Worm (Caenorhabditis elegans) whole organism, dauer: ENCODE data around the gene C25F9.11.

ENCODE experiments used
- unc-62 ChIP-seq: sonication (generic microtip); optimal IDR thresholded peaks from 2 replicates; lab custom pipeline; 2017; ENCODE audit warnings: missing biosample characterization, missing genetic modification reagents, missing genetic modification characterization

Gene C25F9.11

ce11 chrV:19433806-19434437 is 1.1 kb upstream of the C25F9.11 start, which contains the start of gene C25F9.16:
TSS of gene C25F9.16 (plus strand) at chrV:19434387.
- no peak for TF ChIP-seq unc-62 (GFP tag; lab: Kevin White, UChicago)

ce11 chrV:19432030-19432429 is 842 bp downstream of the C25F9.11 start:
- TF ChIP-seq unc-62 (GFP tag; lab: Kevin White, UChicago), result no peak

DNA sequence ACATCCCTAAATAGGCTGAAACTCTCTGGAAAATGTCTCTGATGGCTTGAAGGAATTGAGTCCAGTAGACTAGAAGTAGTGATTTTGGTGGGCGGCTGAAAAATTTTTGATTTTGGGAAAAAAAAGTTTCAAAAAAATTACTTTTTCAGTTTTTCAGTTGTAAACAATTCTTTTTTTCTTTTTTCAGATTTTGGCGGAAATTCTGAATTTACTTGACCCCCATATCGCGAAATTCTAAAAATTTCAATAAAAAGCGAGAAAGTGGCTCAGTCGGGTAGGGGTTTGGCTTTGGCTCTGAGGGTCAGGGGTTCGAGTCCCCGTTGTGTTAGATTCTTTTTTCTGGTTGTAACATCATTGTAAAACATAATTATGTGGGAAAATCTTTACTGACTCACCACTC is 1.8 kb downstream of the C25F9.11 start, which contains the start of gene srw-85:
Gene srw-85 (minus strand): TSS at position 101 of the 400 bp plus-strand sequence.
- TF ChIP-seq unc-62 (GFP tag; lab: Kevin White, UChicago), result no peak

- TF ChIP-seq unc-62 (GFP tag; lab: Kevin White, UChicago), result no peak
Observed at ce11 chrV:19430351-19430913, 2.4 kb downstream of the C25F9.11 start.

- no peak for TF ChIP-seq unc-62 (GFP tag; lab: Kevin White, UChicago)
Observed at ce11 chrV:19429605-19430004, 3.3 kb downstream of the C25F9.11 start.

ce11 chrV:19428936-19429335 is 3.9 kb downstream of the C25F9.11 start:
- no peak for TF ChIP-seq unc-62 (GFP tag; lab: Kevin White, UChicago)

DNA sequence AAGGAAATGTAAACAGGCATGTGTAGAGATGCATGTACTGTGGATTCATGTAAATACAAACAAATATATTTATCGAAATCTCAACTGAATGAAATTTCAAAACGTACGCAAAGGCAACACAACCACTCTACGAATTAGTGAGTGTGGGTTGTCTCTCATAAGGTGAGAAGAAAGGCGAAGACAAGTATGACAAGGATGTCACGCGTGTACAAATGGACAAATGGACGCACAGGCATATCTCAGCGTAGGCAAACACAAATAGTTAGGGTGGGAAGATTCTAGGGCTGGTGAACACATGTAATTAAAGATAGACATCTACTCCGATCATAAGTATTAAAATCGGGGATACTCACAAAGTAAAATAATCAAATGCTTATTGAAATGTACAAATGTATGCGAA is 4.8 kb downstream of the C25F9.11 start:
- no peak for TF ChIP-seq unc-62 (GFP tag; lab: Kevin White, UChicago)

DNA sequence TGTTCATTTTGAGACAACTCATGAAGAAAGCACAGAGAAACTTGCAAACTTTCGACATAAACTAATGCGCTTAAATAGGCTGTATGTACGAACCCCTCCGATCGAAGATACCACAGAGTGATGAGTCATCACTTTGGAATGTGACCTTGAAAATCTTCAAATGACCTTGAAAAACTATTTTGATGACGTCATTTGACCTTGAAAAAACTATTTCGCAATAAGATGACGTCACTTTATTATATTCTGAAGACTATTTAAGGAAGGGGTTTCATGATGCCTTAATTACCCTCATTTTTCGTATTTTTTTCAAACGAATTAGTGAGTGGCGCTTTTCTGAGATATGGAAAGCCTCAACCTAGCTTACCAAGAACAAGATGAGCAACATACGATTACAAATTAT is 11.7 kb downstream of the C25F9.11 start, which contains the start of gene C25F9.2:
Gene C25F9.2 (plus strand): TSS at position 341 of the 400 bp plus-strand sequence.
- no peak for TF ChIP-seq unc-62 (GFP tag; lab: Kevin White, UChicago)

DNA sequence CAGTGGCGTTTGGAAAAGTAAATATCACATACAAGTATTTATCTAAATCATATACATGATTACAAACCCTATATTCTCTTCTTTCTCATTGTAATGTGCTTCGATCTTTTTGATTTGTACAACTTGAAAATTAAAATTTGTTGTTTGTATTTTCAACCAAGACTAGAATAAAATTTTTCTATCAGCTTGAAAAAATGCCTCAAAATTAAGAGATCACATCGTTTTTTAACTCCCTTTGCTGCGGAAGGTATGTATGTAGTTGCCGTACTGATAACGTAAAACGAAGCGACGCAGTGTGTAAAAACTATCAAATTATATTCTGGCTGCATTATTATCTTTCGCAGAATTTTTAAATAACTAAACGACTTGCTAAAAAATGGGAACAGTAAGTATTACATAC is 15.0 kb downstream of the C25F9.11 start, which contains the start of gene C25F9.15:
Gene C25F9.15 (plus strand): TSS at position 301 of the 400 bp plus-strand sequence.
- TF ChIP-seq unc-62 (GFP tag; lab: Kevin White, UChicago), result no peak

DNA sequence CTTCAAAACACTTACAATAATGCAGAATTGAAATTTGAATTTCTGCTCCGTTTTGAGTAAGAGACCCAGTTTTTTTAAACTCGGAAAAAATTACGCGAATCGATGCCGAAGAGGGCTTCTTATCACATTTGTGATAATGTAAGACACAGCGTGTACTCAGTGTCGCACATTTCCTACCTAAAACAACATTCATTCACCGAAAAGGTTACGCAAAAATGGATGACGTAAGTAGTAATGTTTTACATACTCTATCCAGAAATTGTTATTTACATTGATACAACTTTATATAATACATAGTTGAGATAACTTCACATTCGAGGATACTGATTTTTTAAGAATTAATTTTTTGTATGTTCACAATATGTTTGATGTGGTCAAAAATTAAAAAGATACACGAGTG is 16.4 kb downstream of the C25F9.11 start, which contains the start of the genes C25F9.4 and C25F9.9:
Gene C25F9.4 (minus strand): TSS at position 101 of the 400 bp plus-strand sequence.
Gene C25F9.9 (plus strand): TSS at position 137 of the 400 bp plus-strand sequence.
- no peak for TF ChIP-seq unc-62 (GFP tag; lab: Kevin White, UChicago)

DNA sequence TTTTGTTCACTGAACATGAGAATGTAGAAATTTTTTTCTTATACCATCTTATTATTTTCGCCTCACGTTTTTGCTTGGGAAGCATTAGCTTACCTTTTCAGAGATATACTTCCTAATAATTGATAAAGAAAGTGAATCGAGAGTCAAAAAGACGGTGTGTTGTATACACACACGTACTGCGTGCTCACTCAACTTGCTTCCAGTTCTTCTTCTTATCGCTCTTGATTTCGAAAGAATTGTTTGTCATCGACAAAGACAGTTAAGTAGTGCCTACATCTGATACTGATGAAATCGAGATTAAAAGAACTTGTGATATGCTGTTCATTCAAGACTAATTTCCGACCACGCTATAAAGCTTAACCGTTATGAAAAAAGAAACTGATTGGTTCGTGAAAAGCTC is 22.2 kb downstream of the C25F9.11 start, which contains the start of gene C25F9.5:
Gene C25F9.5 (minus strand): TSS at position 195 of the 400 bp plus-strand sequence.
- TF ChIP-seq unc-62 (GFP tag; lab: Kevin White, UChicago), result no peak

DNA sequence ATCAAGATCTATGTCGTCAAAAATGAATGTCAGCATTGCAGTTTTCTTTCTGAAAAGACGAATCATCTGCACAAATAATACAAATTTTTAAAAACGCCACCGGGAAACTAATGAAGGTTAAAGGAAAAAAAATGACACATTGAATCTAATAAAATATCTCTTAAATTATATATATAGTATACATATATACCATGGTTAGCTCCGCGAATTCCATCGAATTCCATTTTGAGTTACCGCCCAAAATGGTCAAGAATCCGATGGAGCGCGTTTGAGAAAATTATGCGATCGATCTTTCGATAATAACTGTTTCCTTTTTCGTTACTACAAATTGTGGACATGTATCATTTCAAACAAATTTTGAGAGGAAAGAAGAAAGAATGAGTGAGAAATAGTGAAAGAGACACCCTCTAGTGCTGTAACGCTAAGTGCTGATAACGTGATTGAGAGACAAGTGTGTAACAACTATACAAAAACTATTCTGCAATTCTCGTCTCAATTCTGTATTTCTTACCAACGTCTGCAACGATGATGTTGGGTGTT is 27.5 kb downstream of the C25F9.11 start, which contains the start of the genes C25F9.6 and C25F9.10:
Gene C25F9.6 (minus strand): TSS at position 51 of the 540 bp plus-strand sequence.
Gene C25F9.10 (plus strand): TSS at position 454 of the 540 bp plus-strand sequence.
- TF ChIP-seq unc-62 (GFP tag; lab: Kevin White, UChicago), result no peak

DNA sequence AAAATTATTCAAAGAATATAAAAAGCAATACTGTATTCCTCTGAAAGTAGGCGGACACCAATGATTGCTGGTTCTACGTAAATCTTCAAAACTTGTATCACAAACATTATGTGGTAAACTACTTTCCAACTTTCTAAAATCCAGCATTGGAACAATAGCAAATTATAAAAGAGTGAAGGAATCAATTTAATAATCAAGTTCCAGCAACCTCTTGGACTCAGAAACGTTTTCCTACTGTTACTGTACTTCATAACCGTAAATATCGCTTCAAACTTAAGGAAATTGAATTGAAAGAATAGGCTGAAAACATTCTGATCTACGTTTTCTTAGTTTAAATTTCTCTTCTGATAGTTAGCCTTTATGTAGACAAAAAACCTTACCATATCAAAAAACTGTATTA is 29.3 kb downstream of the C25F9.11 start:
- no peak for TF ChIP-seq unc-62 (GFP tag; lab: Kevin White, UChicago)

ce11 chrV:19402855-19403254 is 30.0 kb downstream of the C25F9.11 start, which contains the start of gene C25F9.12:
TSS of gene C25F9.12 (minus strand) at chrV:19402955.
- TF ChIP-seq unc-62 (GFP tag; lab: Kevin White, UChicago), result no peak

- no peak for TF ChIP-seq unc-62 (GFP tag; lab: Kevin White, UChicago)
Observed at ce11 chrV:19401429-19401828, 31.4 kb downstream of the C25F9.11 start.

- no peak for TF ChIP-seq unc-62 (GFP tag; lab: Kevin White, UChicago)
Observed at ce11 chrV:19400619-19401018, 32.3 kb downstream of the C25F9.11 start, which contains the start of gene srw-86. TSS of gene srw-86 (minus strand) at chrV:19400719.
